Fruit fly (Drosophila melanogaster): ENCODE results near the gene mRpS2.

dm6 chr2L:4861503-4861902 is 11.3 kb upstream of the mRpS2 start:
- TF ChIP-seq CG15710 (tag; optimal IDR thresholded peaks at IDR 0.05) = no peak
- TF ChIP-seq CG4496 (GFP tag; IDR thresholded peaks at IDR 0.05) = no peak
- TF ChIP-seq Pif1A (GFP tag; optimal IDR thresholded peaks at IDR 0.05) = no peak
- no peak for TF ChIP-seq CG8159 (tag; optimal IDR thresholded peaks at IDR 0.05)
